Worm (Caenorhabditis elegans) whole organism, L3 larva: ENCODE results near the gene idh-2.
A peak's percentile ranks its signal among the peaks of the same experiment; 100 is the strongest.

Experiments used
- aly-2 ChIP-seq: fragments of 150-350 bp; optimal IDR thresholded peaks from 2 replicates; lab custom pipeline; 2014; ENCODE audit warnings: missing biosample characterization, missing genetic modification characterization
- ama-1 ChIP-seq: fragments of 150-350 bp; optimal IDR thresholded peaks from 2 replicates; lab custom pipeline; 2018
- ceh-16 ChIP-seq: sonication (generic microtip); optimal IDR thresholded peaks from 2 replicates; lab custom pipeline; 2017; ENCODE audit warnings: missing biosample characterization, missing genetic modification characterization
- ceh-28 ChIP-seq: fragments of 150-350 bp; optimal IDR thresholded peaks from 2 replicates; lab custom pipeline; 2014; ENCODE audit warnings: missing biosample characterization, missing genetic modification reagents, missing genetic modification characterization
- ceh-9 ChIP-seq: sonication (generic microtip); optimal IDR thresholded peaks from 2 replicates; lab custom pipeline; 2018; ENCODE audit warnings: missing biosample characterization, missing genetic modification characterization
- egl-27 ChIP-seq: sonication (generic microtip); optimal IDR thresholded peaks from 4 replicates; lab custom pipeline; 2017; ENCODE audit warnings: missing biosample characterization, missing genetic modification reagents, missing genetic modification characterization
- egl-5 ChIP-seq: fragments of 150-350 bp; optimal IDR thresholded peaks from 2 replicates; lab custom pipeline; 2017; ENCODE audit warnings: missing biosample characterization, missing genetic modification reagents, missing genetic modification characterization, inconsistent platforms
- elt-1 ChIP-seq: fragments of 150-350 bp; optimal IDR thresholded peaks from 2 replicates; lab custom pipeline; 2014; ENCODE audit warnings: missing biosample characterization, missing genetic modification characterization
- elt-2 ChIP-seq: sonication (generic microtip); optimal IDR thresholded peaks from 2 replicates; lab custom pipeline; 2016; ENCODE audit warnings: missing genetic modification reagents, mild to moderate bottlenecking, missing genetic modification characterization, missing compliant biosample characterization
- elt-3 ChIP-seq, 3 experiments: fragments of 150-350 bp in 1 of 3; sonication (generic microtip) in 2 of 3; optimal IDR thresholded peaks; 2 replicates in 2 of 3; 4 replicates in 1 of 3; lab custom pipeline; 2014 to 2017; ENCODE audit warnings: missing biosample characterization in 3 of 3, missing genetic modification characterization in 3 of 3
- eor-1 ChIP-seq, 2 experiments: fragments of 150-350 bp; optimal IDR thresholded peaks; 2 replicates each; lab custom pipeline; 2014 to 2018; ENCODE audit warnings: missing biosample characterization in 2 of 2, missing genetic modification characterization in 2 of 2
- fkh-10 ChIP-seq: sonication (generic microtip); optimal IDR thresholded peaks from 2 replicates; lab custom pipeline; 2017; ENCODE audit warnings: missing biosample characterization, missing genetic modification reagents, missing genetic modification characterization
- fos-1 ChIP-seq: fragments of 150-350 bp; optimal IDR thresholded peaks from 2 replicates; lab custom pipeline; 2014; ENCODE audit warnings: missing biosample characterization, missing genetic modification characterization
- jun-1 ChIP-seq: fragments of 150-350 bp; optimal IDR thresholded peaks from 2 replicates; lab custom pipeline; 2014; ENCODE audit warnings: missing biosample characterization, missing genetic modification reagents, missing genetic modification characterization
- lin-15B ChIP-seq: fragments of 150-350 bp; optimal IDR thresholded peaks from 2 replicates; lab custom pipeline; 2014; ENCODE audit warnings: missing biosample characterization, missing genetic modification characterization
- mml-1 ChIP-seq: fragments of 150-350 bp; sonication (generic microtip); optimal IDR thresholded peaks from 3 replicates; lab custom pipeline; 2014; ENCODE audit warnings: missing biosample characterization, missing genetic modification characterization
- nfya-1 ChIP-seq: sonication (generic microtip); optimal IDR thresholded peaks from 2 replicates; lab custom pipeline; 2017; ENCODE audit warnings: missing genetic modification characterization, mild to moderate bottlenecking, missing compliant biosample characterization, antibody characterized with exemption, moderate library complexity; ENCODE audit not compliant: insufficient read depth
- nhr-11 ChIP-seq: fragments of 150-350 bp; optimal IDR thresholded peaks from 2 replicates; lab custom pipeline; 2014; ENCODE audit warnings: missing biosample characterization, missing genetic modification characterization
- nhr-12 ChIP-seq: fragments of 150-350 bp; optimal IDR thresholded peaks from 2 replicates; lab custom pipeline; 2014; ENCODE audit warnings: missing biosample characterization, missing genetic modification characterization
- nhr-23 ChIP-seq: fragments of 150-350 bp; optimal IDR thresholded peaks from 2 replicates; lab custom pipeline; 2014; ENCODE audit warnings: missing biosample characterization, missing genetic modification reagents, missing genetic modification characterization
- nhr-25 ChIP-seq: sonication (generic microtip); optimal IDR thresholded peaks from 2 replicates; lab custom pipeline; 2017; ENCODE audit warnings: missing biosample characterization, missing genetic modification characterization
- nhr-43 ChIP-seq: sonication (generic microtip); optimal IDR thresholded peaks from 2 replicates; lab custom pipeline; 2016; ENCODE audit warnings: mild to moderate bottlenecking, missing genetic modification characterization, missing compliant biosample characterization; ENCODE audit not compliant: poor library complexity, severe bottlenecking
- nhr-77 ChIP-seq: fragments of 150-350 bp; optimal IDR thresholded peaks from 2 replicates; lab custom pipeline; 2014; ENCODE audit warnings: missing biosample characterization, missing genetic modification characterization
- pha-4 ChIP-seq: fragments of 150-350 bp; optimal IDR thresholded peaks from 2 replicates; lab custom pipeline; 2014; ENCODE audit warnings: missing biosample characterization, missing genetic modification reagents, missing genetic modification characterization
- pqm-1 ChIP-seq: fragments of 150-350 bp; optimal IDR thresholded peaks from 2 replicates; lab custom pipeline; 2017; ENCODE audit warnings: missing biosample characterization, missing genetic modification characterization, inconsistent platforms
- snpc-4 ChIP-seq: fragments of 150-350 bp; optimal IDR thresholded peaks from 2 replicates; lab custom pipeline; 2014; ENCODE audit warnings: missing biosample characterization, missing genetic modification characterization
- tbx-2 ChIP-seq: sonication (generic microtip); optimal IDR thresholded peaks from 2 replicates; lab custom pipeline; 2016; ENCODE audit warnings: mild to moderate bottlenecking, missing genetic modification characterization, missing compliant biosample characterization
- unc-39 ChIP-seq: sonication (generic microtip); optimal IDR thresholded peaks from 4 replicates; lab custom pipeline; 2017; ENCODE audit warnings: missing biosample characterization, missing genetic modification characterization
- unc-62 ChIP-seq: fragments of 150-350 bp; sonication (generic microtip); optimal IDR thresholded peaks from 4 replicates; lab custom pipeline; 2014; ENCODE audit warnings: missing biosample characterization, missing genetic modification reagents, missing genetic modification characterization
- ztf-11 ChIP-seq: fragments of 150-350 bp; optimal IDR thresholded peaks from 2 replicates; lab custom pipeline; 2014; ENCODE audit warnings: missing biosample characterization, missing genetic modification characterization
- ztf-4 ChIP-seq: fragments of 150-350 bp; optimal IDR thresholded peaks from 2 replicates; lab custom pipeline; 2014; ENCODE audit warnings: missing biosample characterization, missing genetic modification characterization

The idh-2 gene

ce11 chrX:11189515-11189914 lies 26.3 kb upstream of the idh-2 start, which contains the start of gene F13D2.1:
TSS of gene F13D2.1 (minus strand) at chrX:11189615.
- no peak for TF ChIP-seq jun-1 (tag; lab: Kevin White, UChicago)

- TF ChIP-seq egl-5 (tag; lab: Kevin White, UChicago) (no peak), elt-1 (tag; lab: Kevin White, UChicago) (no peak), elt-3 (tag; optimal IDR thresholded peaks at IDR 0.05; lab: Kevin White, UChicago) (no peak), mml-1 (tag; lab: Kevin White, UChicago) (no peak), snpc-4 (no peak), nhr-23 (peak; percentile 46), ztf-11 (tag; lab: Kevin White, UChicago) (no peak), ceh-28 (tag; lab: Kevin White, UChicago) (no peak), jun-1 (tag; lab: Kevin White, UChicago) (no peak), nhr-77 (tag; lab: Kevin White, UChicago) (no peak), ztf-4 (tag; lab: Kevin White, UChicago) (no peak), nhr-25 (tag; lab: Kevin White, UChicago) (peak; percentile 41), unc-62 (GFP tag; lab: Kevin White, UChicago) (no peak), nfya-1 (tag; lab: Kevin White, UChicago) (no peak), nhr-11 (tag; lab: Kevin White, UChicago) (no peak), fkh-10 (GFP tag; lab: Kevin White, UChicago) (no peak), tbx-2 (tag; lab: Kevin White, UChicago) (no peak), nhr-12 (tag; lab: Kevin White, UChicago) (no peak), ceh-16 (tag; lab: Kevin White, UChicago) (no peak), nhr-43 (peak; percentile 61)
Observed at ce11 chrX:11190443-11190842, 25.4 kb upstream of the idh-2 start.

- TF ChIP-seq nhr-12 (tag; lab: Kevin White, UChicago) (no peak), nhr-11 (tag; lab: Kevin White, UChicago) (peak; percentile 15)
Observed at ce11 chrX:11193670-11194069, 22.1 kb upstream of the idh-2 start.

- TF ChIP-seq pha-4 = peak; percentile 15
- no peak for TF ChIP-seq ama-1
Observed at ce11 chrX:11196741-11197140, 19.1 kb upstream of the idh-2 start, which contains the start of gene C34F6.1. TSS of gene C34F6.1 (minus strand) at chrX:11196841.

- TF ChIP-seq elt-1 (tag; lab: Kevin White, UChicago) (no peak), jun-1 (tag; lab: Kevin White, UChicago) (no peak), mml-1 (tag; lab: Kevin White, UChicago) (no peak), egl-27 (tag; lab: Kevin White, UChicago) (no peak), aly-2 (tag; lab: Kevin White, UChicago) (no peak), nhr-77 (tag; lab: Kevin White, UChicago) (no peak), elt-2 (tag; lab: Kevin White, UChicago) (no peak), pqm-1 (tag; lab: Kevin White, UChicago) (no peak), lin-15B (no peak)
- TF ChIP-seq, all 47 proteins: peak for 0
Observed at ce11 chrX:11199155-11199554, 16.6 kb upstream of the idh-2 start, which contains the start of gene col-178. TSS of gene col-178 (plus strand) at chrX:11199455.

- TF ChIP-seq ama-1 (no peak), elt-3 (tag; optimal IDR thresholded peaks at IDR 0.05; lab: Kevin White, UChicago) (no peak), ceh-9 (tag; lab: Kevin White, UChicago) (no peak), unc-62 (GFP tag; lab: Kevin White, UChicago) (no peak), mml-1 (tag; lab: Kevin White, UChicago) (no peak), eor-1 (tag; optimal IDR thresholded peaks at IDR 0.05; lab: Kevin White, UChicago) (no peak), unc-39 (tag; lab: Kevin White, UChicago) (no peak), fos-1 (no peak), nhr-11 (tag; lab: Kevin White, UChicago) (no peak), fkh-10 (GFP tag; lab: Kevin White, UChicago) (no peak), elt-2 (tag; lab: Kevin White, UChicago) (no peak)
Observed at ce11 chrX:11201165-11201564, 14.6 kb upstream of the idh-2 start, which contains the start of gene col-179. TSS of gene col-179 (plus strand) at chrX:11201465.
